Fruit fly (Drosophila melanogaster) whole organism, embryonic: ENCODE results near the gene GILT3.

Experiments used
- Adf1 ChIP-seq: fragments of 200-800 bp; sonication (Bioruptor generic); IDR thresholded peaks from 2 replicates; pipeline ENCODE4 v1.3.6; 2022; ENCODE audit warnings: missing biosample characterization, missing genetic modification characterization
- Atf-2 ChIP-seq: fragments of 200-800 bp; sonication (Bioruptor generic); optimal IDR thresholded peaks from 2 replicates; lab custom pipeline; 2016; ENCODE audit warnings: missing biosample characterization, missing genetic modification characterization
- Bteb2 ChIP-seq: fragments of 200-800 bp; sonication (Bioruptor generic); optimal IDR thresholded peaks from 2 replicates; lab custom pipeline; 2016; ENCODE audit warnings: missing biosample characterization, missing genetic modification characterization
- CG1024 ChIP-seq: fragments of 200-800 bp; sonication (Bioruptor generic); IDR thresholded peaks from 2 replicates; pipeline ENCODE4 v1.3.6; 2022; ENCODE audit warnings: missing biosample characterization, missing genetic modification characterization
- CG10543 ChIP-seq: fragments of 200-800 bp; sonication (Bioruptor generic); optimal IDR thresholded peaks from 3 replicates; lab custom pipeline; 2017; ENCODE audit warnings: missing biosample characterization, mild to moderate bottlenecking, missing genetic modification characterization, moderate library complexity
- CG11085 ChIP-seq: fragments of 200-800 bp; sonication (Bioruptor generic); IDR thresholded peaks from 2 replicates; pipeline ENCODE4 v1.3.6; 2022; ENCODE audit warnings: missing biosample characterization, missing genetic modification characterization
- CG12769 ChIP-seq: fragments of 200-800 bp; sonication (Bioruptor generic); optimal IDR thresholded peaks from 2 replicates; lab custom pipeline; 2019; ENCODE audit warnings: missing biosample characterization, mild to moderate bottlenecking, missing genetic modification characterization, moderate library complexity
- CG14014 ChIP-seq: fragments of 200-800 bp; sonication (Bioruptor generic); IDR thresholded peaks from 2 replicates; pipeline ENCODE4 v1.3.6; 2022; ENCODE audit warnings: missing biosample characterization, missing genetic modification characterization
- CG14965 ChIP-seq: fragments of 200-800 bp; sonication (Bioruptor generic); optimal IDR thresholded peaks from 2 replicates; lab custom pipeline; 2016; ENCODE audit warnings: missing biosample characterization, missing genetic modification characterization, borderline replicate concordance
- CG15269 ChIP-seq: fragments of 200-800 bp; sonication (Bioruptor generic); optimal IDR thresholded peaks from 2 replicates; lab custom pipeline; 2018; ENCODE audit warnings: missing biosample characterization, mild to moderate bottlenecking, missing genetic modification characterization, moderate library complexity
- CG1602 ChIP-seq: fragments of 200-800 bp; sonication (Bioruptor generic); optimal IDR thresholded peaks from 3 replicates; lab custom pipeline; 2016; ENCODE audit warnings: missing biosample characterization, missing genetic modification characterization
- CG17186 ChIP-seq: fragments of 200-800 bp; sonication (Bioruptor generic); optimal IDR thresholded peaks from 3 replicates; lab custom pipeline; 2017; ENCODE audit warnings: missing biosample characterization, missing genetic modification reagents, missing genetic modification characterization
- CG17612 ChIP-seq: fragments of 200-800 bp; sonication (Bioruptor generic); IDR thresholded peaks from 2 replicates; pipeline ENCODE4 v1.3.6; 2022; ENCODE audit warnings: missing biosample characterization, missing genetic modification characterization
- CG18011 ChIP-seq: fragments of 200-800 bp; sonication (Bioruptor generic); optimal IDR thresholded peaks from 2 replicates; lab custom pipeline; 2017; ENCODE audit warnings: missing biosample characterization, missing genetic modification characterization, mild to moderate bottlenecking, moderate library complexity, missing genotype
- CG18764 ChIP-seq: fragments of 200-800 bp; sonication (Bioruptor generic); optimal IDR thresholded peaks from 3 replicates; lab custom pipeline; 2016; ENCODE audit warnings: missing biosample characterization, missing genetic modification characterization
- CG4404 ChIP-seq: fragments of 200-800 bp; sonication (Bioruptor generic); IDR thresholded peaks from 2 replicates; pipeline ENCODE4 v1.3.6; 2022; ENCODE audit warnings: missing biosample characterization, missing genetic modification characterization
- CG6689 ChIP-seq: fragments of 200-800 bp; sonication (Bioruptor generic); IDR thresholded peaks from 2 replicates; pipeline ENCODE4 v1.3.6; 2022; ENCODE audit warnings: missing biosample characterization, missing genetic modification characterization
- CG6854 ChIP-seq: fragments of 200-800 bp; sonication (Bioruptor generic); optimal IDR thresholded peaks from 3 replicates; lab custom pipeline; 2017; ENCODE audit warnings: missing biosample characterization, mild to moderate bottlenecking, missing genetic modification characterization
- CG7839 ChIP-seq: fragments of 200-800 bp; sonication (Bioruptor generic); optimal IDR thresholded peaks from 3 replicates; lab custom pipeline; 2018; ENCODE audit warnings: missing biosample characterization, mild to moderate bottlenecking, missing genetic modification characterization, moderate library complexity
- CG8765 ChIP-seq: fragments of 200-800 bp; sonication (Bioruptor generic); IDR thresholded peaks from 2 replicates; pipeline ENCODE4 v1.3.6; 2022; ENCODE audit warnings: missing biosample characterization, missing genetic modification characterization
- CG8924 ChIP-seq: fragments of 200-800 bp; optimal IDR thresholded peaks from 3 replicates; lab custom pipeline; 2019; ENCODE audit warnings: missing biosample characterization, mild to moderate bottlenecking, missing genetic modification characterization, moderate library complexity
- CG9817 ChIP-seq: fragments of 200-800 bp; sonication (Bioruptor generic); optimal IDR thresholded peaks from 2 replicates; lab custom pipeline; 2018; ENCODE audit warnings: missing biosample characterization, mild to moderate bottlenecking, missing genetic modification characterization, moderate library complexity
- Chrac-16 ChIP-seq: fragments of 200-800 bp; sonication (Bioruptor generic); optimal IDR thresholded peaks from 3 replicates; lab custom pipeline; 2016; ENCODE audit warnings: missing biosample characterization, missing genetic modification characterization
- Deaf1 ChIP-seq: fragments of 200-800 bp; optimal IDR thresholded peaks from 3 replicates; lab custom pipeline; 2019; ENCODE audit warnings: missing biosample characterization, mild to moderate bottlenecking, missing genetic modification characterization, moderate library complexity
- E2f1 ChIP-seq: fragments of 200-800 bp; sonication (Bioruptor generic); IDR thresholded peaks from 2 replicates; pipeline ENCODE4 v1.3.6; 2022; ENCODE audit warnings: missing biosample characterization, missing genetic modification characterization
- HLHmδ ChIP-seq: fragments of 200-800 bp; sonication (Bioruptor generic); optimal IDR thresholded peaks from 2 replicates; lab custom pipeline; 2018; ENCODE audit warnings: missing biosample characterization, mild to moderate bottlenecking, missing genetic modification characterization, moderate library complexity
- Hand ChIP-seq: fragments of 200-800 bp; sonication (Bioruptor generic); optimal IDR thresholded peaks from 2 replicates; lab custom pipeline; 2017; ENCODE audit warnings: mild to moderate bottlenecking, missing biosample characterization, missing genetic modification reagents, missing genetic modification characterization
- Hr3 ChIP-seq: fragments of 200-800 bp; sonication (Bioruptor generic); optimal IDR thresholded peaks from 3 replicates; lab custom pipeline; 2016; ENCODE audit warnings: missing biosample characterization, missing genetic modification characterization
- Hr39 ChIP-seq: fragments of >200 bp; optimal IDR thresholded peaks from 2 replicates; lab custom pipeline; 2017
- Hsf ChIP-seq: fragments of 200-800 bp; sonication (Bioruptor generic); optimal IDR thresholded peaks from 3 replicates; lab custom pipeline; 2016; ENCODE audit warnings: missing biosample characterization, missing genetic modification characterization
- Jarid2 ChIP-seq: fragments of 200-800 bp; sonication (Bioruptor generic); optimal IDR thresholded peaks from 3 replicates; lab custom pipeline; 2017; ENCODE audit warnings: mild to moderate bottlenecking, missing biosample characterization, missing genetic modification reagents, missing genetic modification characterization
- MBD-R2 ChIP-seq: fragments of 200-800 bp; sonication (Bioruptor generic); IDR thresholded peaks from 2 replicates; pipeline ENCODE4 v1.3.6; 2022; ENCODE audit warnings: missing biosample characterization, missing genetic modification characterization
- Meics ChIP-seq: fragments of 200-800 bp; sonication (Bioruptor generic); optimal IDR thresholded peaks from 2 replicates; lab custom pipeline; 2017; ENCODE audit warnings: missing biosample characterization, mild to moderate bottlenecking, missing genetic modification characterization
- NFAT ChIP-seq: fragments of 200-800 bp; sonication (Bioruptor generic); IDR thresholded peaks from 2 replicates; pipeline ENCODE4 v1.3.6; 2022; ENCODE audit warnings: missing biosample characterization, missing genetic modification characterization
- Nf-YA ChIP-seq: fragments of 200-800 bp; sonication (Bioruptor generic); IDR thresholded peaks from 2 replicates; pipeline ENCODE4 v1.3.6; 2022; ENCODE audit warnings: missing biosample characterization, missing genetic modification characterization
- Ssrp ChIP-seq: fragments of 200-800 bp; sonication (Bioruptor generic); optimal IDR thresholded peaks from 2 replicates; lab custom pipeline; 2018; ENCODE audit warnings: missing biosample characterization, mild to moderate bottlenecking, missing genetic modification characterization, moderate library complexity
- Taf1 ChIP-seq: fragments of 200-800 bp; sonication (Bioruptor generic); IDR thresholded peaks from 2 replicates; pipeline ENCODE4 v1.3.6; 2022; ENCODE audit warnings: missing biosample characterization, missing genetic modification characterization
- Xbp1 ChIP-seq: fragments of 200-800 bp; sonication (Bioruptor generic); optimal IDR thresholded peaks from 3 replicates; lab custom pipeline; 2016; ENCODE audit warnings: missing biosample characterization, mild to moderate bottlenecking, missing genetic modification characterization
- aop ChIP-seq: fragments of 200-800 bp; sonication (Bioruptor generic); IDR thresholded peaks from 2 replicates; pipeline ENCODE4 v1.3.6; 2022; ENCODE audit warnings: missing biosample characterization, missing genetic modification characterization
- ase ChIP-seq: fragments of 200-800 bp; sonication (Bioruptor generic); IDR thresholded peaks from 3 replicates; pipeline ENCODE4 v1.3.6; 2022; ENCODE audit warnings: missing biosample characterization, missing genetic modification characterization
- corto ChIP-seq: fragments of 200-800 bp; sonication (Bioruptor generic); optimal IDR thresholded peaks from 2 replicates; lab custom pipeline; 2016; ENCODE audit warnings: missing biosample characterization, mild to moderate bottlenecking, missing genetic modification characterization, moderate library complexity
- fru ChIP-seq: fragments of >200 bp; optimal IDR thresholded peaks from 2 replicates; lab custom pipeline; 2017
- grau ChIP-seq: fragments of 200-800 bp; optimal IDR thresholded peaks from 3 replicates; lab custom pipeline; 2019; ENCODE audit warnings: missing biosample characterization, mild to moderate bottlenecking, missing genetic modification characterization, moderate library complexity
- ham ChIP-seq: fragments of 200-800 bp; sonication (Bioruptor generic); IDR thresholded peaks from 2 replicates; pipeline ENCODE4 v1.3.6; 2022; ENCODE audit warnings: missing biosample characterization, missing genetic modification characterization
- org-1 ChIP-seq: fragments of 200-800 bp; sonication (Bioruptor generic); optimal IDR thresholded peaks from 2 replicates; lab custom pipeline; 2017; ENCODE audit warnings: missing biosample characterization, missing genetic modification characterization
- row ChIP-seq: fragments of 200-800 bp; sonication (Bioruptor generic); IDR thresholded peaks from 3 replicates; pipeline ENCODE4 v1.3.6; 2022; ENCODE audit warnings: missing biosample characterization, missing genetic modification characterization
- sd ChIP-seq: fragments of 200-800 bp; sonication (Bioruptor generic); optimal IDR thresholded peaks from 3 replicates; lab custom pipeline; 2018; ENCODE audit warnings: missing biosample characterization, mild to moderate bottlenecking, missing genetic modification characterization, moderate library complexity
- unpg ChIP-seq: fragments of 200-800 bp; sonication (Bioruptor generic); optimal IDR thresholded peaks from 3 replicates; lab custom pipeline; 2018; ENCODE audit warnings: missing biosample characterization, mild to moderate bottlenecking, missing genetic modification characterization, moderate library complexity
- vnd ChIP-seq: fragments of 200-800 bp; sonication (Bioruptor generic); IDR thresholded peaks from 3 replicates; pipeline ENCODE4 v1.3.6; 2022; ENCODE audit warnings: missing biosample characterization, missing genetic modification characterization; ENCODE audit not compliant: partially characterized antibody
- yki ChIP-seq: fragments of >200 bp; optimal IDR thresholded peaks from 3 replicates; lab custom pipeline; 2018
- zen ChIP-seq: fragments of 200-800 bp; sonication (Bioruptor generic); optimal IDR thresholded peaks from 3 replicates; lab custom pipeline; 2018; ENCODE audit warnings: missing biosample characterization, mild to moderate bottlenecking, missing genetic modification characterization, moderate library complexity

GILT3 gene

DNA sequence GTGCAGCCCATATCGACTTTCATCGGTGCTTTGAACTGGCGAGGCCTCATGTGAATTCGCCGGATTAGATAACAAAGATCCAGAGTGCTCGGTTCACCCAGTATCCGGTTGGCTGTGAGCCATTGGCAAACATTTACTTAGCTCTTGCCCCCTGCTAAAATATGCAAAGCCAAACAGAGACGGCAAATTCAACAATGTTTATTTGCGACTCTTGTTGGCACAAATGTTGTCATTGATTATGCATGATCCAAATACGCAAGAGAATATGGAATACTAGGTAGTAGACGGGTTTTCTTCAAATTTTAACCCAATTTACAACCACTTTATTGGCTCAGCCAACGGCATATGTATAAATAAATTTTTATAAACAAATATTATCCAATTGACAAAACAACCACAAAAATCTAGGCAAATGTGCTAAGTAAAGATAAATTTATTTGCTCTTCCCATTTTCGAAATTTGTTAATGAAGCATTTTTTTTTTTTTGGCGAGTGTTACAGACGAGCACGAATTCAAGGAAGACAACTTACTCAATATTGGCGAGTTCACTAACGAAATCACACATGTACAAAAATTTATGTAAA is 24.5 kb upstream of the GILT3 start (continued):
- peak; percentile 69 for TF ChIP-seq CG18011 (GFP tag; lab: Kevin White, UChicago)
- peak; percentile 28; the same call in 2 of the 3 replicates for TF ChIP-seq row
- peak; percentile 14; the same call in 1 of the 2 replicates for TF ChIP-seq Taf1 (GFP tag; lab: Robert Waterston, UW)
- no peak for TF ChIP-seq yki (lab: Kevin White, UChicago)
- TF ChIP-seq CG14965 (GFP tag; lab: Kevin White, UChicago) = peak; percentile 26
- TF ChIP-seq sd = peak; percentile 49
- peak; percentile 34 for TF ChIP-seq CG8924 (tag; lab: Kevin White, UChicago)
- peak; percentile 60 for TF ChIP-seq CG7839 (tag; lab: Kevin White, UChicago)
- TF ChIP-seq fru (lab: Kevin White, UChicago) = no peak
- peak; percentile 78 for TF ChIP-seq CG15269 (tag; lab: Kevin White, UChicago)
- TF ChIP-seq CG8765 (GFP tag; lab: Robert Waterston, UW) = no peak
- TF ChIP-seq Jarid2 (GFP tag; lab: Kevin White, UChicago) = peak; percentile 41
- no peak for TF ChIP-seq vnd
- no peak for TF ChIP-seq zen (tag; lab: Kevin White, UChicago)
- TF ChIP-seq Atf-2 (GFP tag; lab: Kevin White, UChicago) = no peak
- peak; percentile 63 for TF ChIP-seq grau (tag; lab: Kevin White, UChicago)
- TF ChIP-seq CG1024 = no peak
- TF ChIP-seq E2f1 = peak; percentile 25; the same call in 1 of the 2 replicates
- TF ChIP-seq Deaf1 (tag; lab: Kevin White, UChicago) = peak; percentile 13
- peak; percentile 35; the same call in 1 of the 2 replicates for TF ChIP-seq CG6689
- peak; percentile 34; the same call in 1 of the 2 replicates for TF ChIP-seq MBD-R2
- TF ChIP-seq CG4404 = no peak
- no peak for TF ChIP-seq Hr3 (GFP tag; lab: Kevin White, UChicago)
- peak; percentile 27 for TF ChIP-seq Hsf (GFP tag; lab: Kevin White, UChicago)
- TF ChIP-seq CG9817 (tag; lab: Kevin White, UChicago) = peak; percentile 67
- peak; percentile 56 for TF ChIP-seq org-1 (GFP tag; lab: Kevin White, UChicago)
- TF ChIP-seq aop (GFP tag; lab: Robert Waterston, UW) = no peak
- TF ChIP-seq Hand (GFP tag; lab: Kevin White, UChicago) = peak; percentile 43
- peak; percentile 9 for TF ChIP-seq Xbp1 (GFP tag; lab: Kevin White, UChicago)
- peak; percentile 77 for TF ChIP-seq CG6854
- no peak for TF ChIP-seq ase (GFP tag; lab: Robert Waterston, UW)
- no peak for TF ChIP-seq ham (GFP tag; lab: Robert Waterston, UW)
- peak; percentile 37; the same call in 1 of the 2 replicates for TF ChIP-seq NFAT
- TF ChIP-seq CG14014 = peak; percentile 69; the same call in 1 of the 2 replicates
- TF ChIP-seq CG17612 (GFP tag; lab: Robert Waterston, UW) = peak; percentile 37; the same call in 1 of the 2 replicates
- peak; percentile 63 for TF ChIP-seq Bteb2 (GFP tag; lab: Kevin White, UChicago)
- TF ChIP-seq CG12769 = peak; percentile 90
- TF ChIP-seq Chrac-16 (GFP tag; lab: Kevin White, UChicago) = no peak
- peak; percentile 27 for TF ChIP-seq unpg (GFP tag; lab: Kevin White, UChicago)
- peak; percentile 1 for TF ChIP-seq CG1602 (GFP tag; lab: Kevin White, UChicago)
- TF ChIP-seq corto (GFP tag; lab: Kevin White, UChicago) = no peak
- TF ChIP-seq CG10543 = peak; percentile 46
- TF ChIP-seq Adf1 (GFP tag; lab: Robert Waterston, UW) = peak; percentile 40
- TF ChIP-seq Nf-YA (GFP tag; lab: Robert Waterston, UW) = peak; percentile 45; the same call in 1 of the 2 replicates
- TF ChIP-seq HLHmδ (GFP tag; lab: Kevin White, UChicago) = no peak
- TF ChIP-seq CG11085 (GFP tag; lab: Robert Waterston, UW) = peak; percentile 66; the same call in 1 of the 2 replicates
- TF ChIP-seq Meics = peak; percentile 88
- TF ChIP-seq Hr39 (lab: Kevin White, UChicago) = no peak
- TF ChIP-seq CG17186 (GFP tag; lab: Kevin White, UChicago) = no peak
- TF ChIP-seq Ssrp (tag; lab: Kevin White, UChicago) = no peak
- TF ChIP-seq CG18764 (GFP tag; lab: Kevin White, UChicago) = peak; percentile 37
